Fruit fly (Drosophila melanogaster) whole organism, wandering third instar larva: ENCODE results near the gene nmo.

ENCODE experiments used
- fru ChIP-seq: fragments of 200-800 bp; sonication (Bioruptor generic); optimal IDR thresholded peaks from 3 replicates; lab custom pipeline; 2016; ENCODE audit warnings: missing biosample characterization, mild to moderate bottlenecking, missing genetic modification characterization
- psq ChIP-seq: fragments of 200-800 bp; sonication (Bioruptor generic); optimal IDR thresholded peaks from 3 replicates; lab custom pipeline; 2017; ENCODE audit warnings: missing biosample characterization, mild to moderate bottlenecking, missing genetic modification characterization, moderate library complexity

- TF ChIP-seq fru (GFP tag; lab: Kevin White, UChicago) = no peak
- no peak for TF ChIP-seq psq (GFP tag; lab: Kevin White, UChicago)
Observed at dm6 chr3L:8059627-8060166, 80.9 kb downstream of the nmo start.
